Worm (Caenorhabditis elegans) whole organism, late embryonic: ENCODE results near the gene cal-5.

Experiments
- ama-1 ChIP-seq: fragments of 150-350 bp; optimal IDR thresholded peaks from 2 replicates; lab custom pipeline; 2014
- ceh-9 ChIP-seq: sonication (generic microtip); optimal IDR thresholded peaks from 2 replicates; lab custom pipeline; 2016; ENCODE audit warnings: mild to moderate bottlenecking, missing genetic modification characterization, inconsistent platforms, missing compliant biosample characterization
- che-1 ChIP-seq: sonication (generic microtip); optimal IDR thresholded peaks from 2 replicates; lab custom pipeline; 2016; ENCODE audit warnings: mild to moderate bottlenecking, missing genetic modification characterization, missing compliant biosample characterization
- ets-4 ChIP-seq: sonication (generic microtip); optimal IDR thresholded peaks from 2 replicates; lab custom pipeline; 2016; ENCODE audit warnings: missing genetic modification characterization, missing compliant biosample characterization
- nfya-1 ChIP-seq: sonication (generic microtip); optimal IDR thresholded peaks from 2 replicates; lab custom pipeline; 2017; ENCODE audit warnings: missing genetic modification characterization, mild to moderate bottlenecking, missing compliant biosample characterization, antibody characterized with exemption, moderate library complexity
- nhr-11 ChIP-seq: fragments of 150-350 bp; optimal IDR thresholded peaks from 2 replicates; lab custom pipeline; 2014; ENCODE audit warnings: missing biosample characterization, missing genetic modification characterization
- nhr-232 ChIP-seq: sonication (generic microtip); optimal IDR thresholded peaks from 2 replicates; lab custom pipeline; 2016; ENCODE audit warnings: missing genetic modification characterization, missing compliant biosample characterization
- pax-1 ChIP-seq: fragments of 150-350 bp; optimal IDR thresholded peaks from 2 replicates; lab custom pipeline; 2014; ENCODE audit warnings: missing biosample characterization, missing genetic modification characterization
- pqm-1 ChIP-seq: sonication (generic microtip); optimal IDR thresholded peaks from 2 replicates; lab custom pipeline; 2016; ENCODE audit warnings: missing genetic modification characterization, missing compliant biosample characterization
- ref-2 ChIP-seq: sonication (generic microtip); optimal IDR thresholded peaks from 2 replicates; lab custom pipeline; 2016; ENCODE audit warnings: missing genetic modification characterization, missing compliant biosample characterization
- rnt-1 ChIP-seq: sonication (generic microtip); optimal IDR thresholded peaks from 2 replicates; lab custom pipeline; 2016; ENCODE audit warnings: missing genetic modification characterization, missing compliant biosample characterization
- sox-4 ChIP-seq: sonication (generic microtip); optimal IDR thresholded peaks from 2 replicates; lab custom pipeline; 2017; ENCODE audit warnings: mild to moderate bottlenecking, missing genetic modification characterization, inconsistent platforms, missing compliant biosample characterization
- ztf-16 ChIP-seq: sonication (generic microtip); optimal IDR thresholded peaks from 2 replicates; lab custom pipeline; 2017; ENCODE audit warnings: missing genetic modification characterization, missing compliant biosample characterization

- TF ChIP-seq sox-4 (no peak), ceh-9 (no peak), pqm-1 (tag; lab: Kevin White, UChicago) (no peak), nhr-232 (tag; lab: Kevin White, UChicago) (no peak), ref-2 (tag; lab: Kevin White, UChicago) (no peak), ztf-16 (tag; lab: Kevin White, UChicago) (no peak), nhr-11 (no peak), che-1 (tag; lab: Kevin White, UChicago) (no peak), pax-1 (tag; lab: Kevin White, UChicago) (no peak), ama-1 (lab: Kevin White, UChicago) (no peak), ets-4 (no peak), nfya-1 (tag; lab: Kevin White, UChicago) (no peak), rnt-1 (no peak)
Measured at ce11 chrX:5116816-5117459, 39.2 kb upstream of the cal-5 start, which contains the start of gene apl-1.
